Fruit fly (Drosophila melanogaster) whole organism, embryonic: ENCODE data around the gene numb.

Source experiments
- Awh ChIP-seq: fragments of 200-800 bp; sonication (Bioruptor generic); IDR thresholded peaks from 2 replicates; pipeline ENCODE4, ENCODE4 v1.3.6; 2022; ENCODE audit warnings: missing biosample characterization, missing genetic modification characterization
- B-H1 ChIP-seq: fragments of 200-800 bp; sonication (Bioruptor generic); IDR thresholded peaks from 3 replicates; pipeline ENCODE4 v1.3.6; 2022; ENCODE audit warnings: missing biosample characterization, missing genetic modification characterization
- BEAF-32 ChIP-seq: fragments of 200-800 bp; sonication (Bioruptor generic); optimal IDR thresholded peaks from 3 replicates; lab custom pipeline; 2017; ENCODE audit warnings: missing biosample characterization, missing genetic modification characterization, mild to moderate bottlenecking, moderate library complexity, missing genetic modification reagents
- BtbVII ChIP-seq: fragments of 200-800 bp; sonication (Bioruptor generic); optimal IDR thresholded peaks from 3 replicates; lab custom pipeline; 2017; ENCODE audit warnings: missing biosample characterization, mild to moderate bottlenecking, missing genetic modification characterization
- CG10321 ChIP-seq: fragments of 200-800 bp; sonication (Bioruptor generic); IDR thresholded peaks from 2 replicates; pipeline ENCODE4 v1.3.6; 2022; ENCODE audit warnings: missing biosample characterization, missing genetic modification characterization
- CG10959 ChIP-seq: fragments of 200-800 bp; sonication (Bioruptor generic); IDR thresholded peaks from 2 replicates; pipeline ENCODE4 v1.3.6; 2022; ENCODE audit warnings: missing biosample characterization, missing genetic modification characterization
- CG11247 ChIP-seq: fragments of 200-800 bp; sonication (Bioruptor generic); IDR thresholded peaks from 2 replicates; pipeline ENCODE4 v1.3.6; 2022; ENCODE audit warnings: missing biosample characterization, missing genetic modification characterization
- CG12744 ChIP-seq: fragments of 200-800 bp; sonication (Bioruptor generic); optimal IDR thresholded peaks from 2 replicates; lab custom pipeline; 2016; ENCODE audit warnings: missing biosample characterization, missing genetic modification characterization
- CG14710 ChIP-seq: fragments of 200-800 bp; sonication (Bioruptor generic); optimal IDR thresholded peaks from 3 replicates; lab custom pipeline; 2019; ENCODE audit warnings: missing biosample characterization, mild to moderate bottlenecking, missing genetic modification characterization, moderate library complexity
- CG14965 ChIP-seq: fragments of 200-800 bp; sonication (Bioruptor generic); optimal IDR thresholded peaks from 2 replicates; lab custom pipeline; 2016; ENCODE audit warnings: missing biosample characterization, missing genetic modification characterization, borderline replicate concordance
- CG1602 ChIP-seq: fragments of 200-800 bp; sonication (Bioruptor generic); optimal IDR thresholded peaks from 3 replicates; lab custom pipeline; 2016; ENCODE audit warnings: missing biosample characterization, missing genetic modification characterization
- CG17186 ChIP-seq: fragments of 200-800 bp; sonication (Bioruptor generic); optimal IDR thresholded peaks from 3 replicates; lab custom pipeline; 2017; ENCODE audit warnings: missing biosample characterization, missing genetic modification reagents, missing genetic modification characterization
- CG17568 ChIP-seq: fragments of 200-800 bp; sonication (Bioruptor generic); optimal IDR thresholded peaks from 2 replicates; lab custom pipeline; 2018; ENCODE audit warnings: missing biosample characterization, mild to moderate bottlenecking, missing genetic modification characterization, moderate library complexity
- CG17612 ChIP-seq: fragments of 200-800 bp; sonication (Bioruptor generic); IDR thresholded peaks from 2 replicates; pipeline ENCODE4 v1.3.6; 2022; ENCODE audit warnings: missing biosample characterization, missing genetic modification characterization
- CG18476 ChIP-seq: fragments of 200-800 bp; sonication (Bioruptor generic); optimal IDR thresholded peaks from 2 replicates; lab custom pipeline; 2016; ENCODE audit warnings: missing biosample characterization, mild to moderate bottlenecking, missing genetic modification characterization
- CG2678 ChIP-seq: fragments of 200-800 bp; sonication (Bioruptor generic); optimal IDR thresholded peaks from 3 replicates; lab custom pipeline; 2019; ENCODE audit warnings: missing biosample characterization, mild to moderate bottlenecking, missing genetic modification characterization, moderate library complexity
- CG30403 ChIP-seq: fragments of 200-800 bp; sonication (Bioruptor generic); optimal IDR thresholded peaks from 3 replicates; lab custom pipeline; 2016; ENCODE audit warnings: missing biosample characterization, missing genetic modification characterization
- CG4617 ChIP-seq: fragments of 200-800 bp; sonication (Bioruptor generic); optimal IDR thresholded peaks from 3 replicates; lab custom pipeline; 2016; ENCODE audit warnings: missing biosample characterization, missing genetic modification characterization, borderline replicate concordance
- CG9817 ChIP-seq: fragments of 200-800 bp; sonication (Bioruptor generic); optimal IDR thresholded peaks from 2 replicates; lab custom pipeline; 2018; ENCODE audit warnings: missing biosample characterization, mild to moderate bottlenecking, missing genetic modification characterization, moderate library complexity
- Chrac-16 ChIP-seq: fragments of 200-800 bp; sonication (Bioruptor generic); optimal IDR thresholded peaks from 3 replicates; lab custom pipeline; 2016; ENCODE audit warnings: missing biosample characterization, missing genetic modification characterization
- CkIIα-i1 ChIP-seq: fragments of 200-800 bp; sonication (Bioruptor generic); IDR thresholded peaks from 2 replicates; pipeline ENCODE4 v1.3.6; 2022; ENCODE audit warnings: missing biosample characterization, missing genetic modification characterization
- Doc2 ChIP-seq: fragments of 200-800 bp; sonication (Bioruptor generic); IDR thresholded peaks from 2 replicates; pipeline ENCODE4 v1.3.6; 2022; ENCODE audit warnings: missing biosample characterization, missing genetic modification characterization
- Dp ChIP-seq: fragments of 200-800 bp; sonication (Bioruptor generic); optimal IDR thresholded peaks from 2 replicates; lab custom pipeline; 2018; ENCODE audit warnings: missing biosample characterization, mild to moderate bottlenecking, missing genetic modification characterization, moderate library complexity
- Fer2 ChIP-seq: fragments of 200-800 bp; sonication (Bioruptor generic); optimal IDR thresholded peaks from 2 replicates; lab custom pipeline; 2018; ENCODE audit warnings: missing biosample characterization, mild to moderate bottlenecking, missing genetic modification characterization, moderate library complexity
- HHEX ChIP-seq: fragments of 200-800 bp; sonication (Bioruptor generic); optimal IDR thresholded peaks from 3 replicates; lab custom pipeline; 2017; ENCODE audit warnings: missing biosample characterization, mild to moderate bottlenecking, missing genetic modification characterization, missing genetic modification reagents
- HLH3B ChIP-seq: fragments of 200-800 bp; sonication (Bioruptor generic); IDR thresholded peaks from 2 replicates; pipeline ENCODE4 v1.3.6; 2022; ENCODE audit warnings: missing biosample characterization, missing genetic modification characterization
- Hr3 ChIP-seq: fragments of 200-800 bp; sonication (Bioruptor generic); optimal IDR thresholded peaks from 3 replicates; lab custom pipeline; 2016; ENCODE audit warnings: missing biosample characterization, missing genetic modification characterization
- Lpt ChIP-seq: fragments of >200 bp; optimal IDR thresholded peaks from 2 replicates; lab custom pipeline; 2018; ENCODE audit warnings: missing biosample characterization, missing genetic modification characterization
- Rx ChIP-seq: fragments of 200-800 bp; sonication (Bioruptor generic); IDR thresholded peaks from 2 replicates; pipeline ENCODE4 v1.3.6; 2022; ENCODE audit warnings: missing biosample characterization, missing genetic modification characterization
- Tbp ChIP-seq: fragments of >200 bp; optimal IDR thresholded peaks from 2 replicates; lab custom pipeline; 2018; ENCODE audit warnings: missing biosample characterization, missing genetic modification characterization
- bcd ChIP-seq: fragments of 200-800 bp; sonication (Bioruptor generic); optimal IDR thresholded peaks from 2 replicates; lab custom pipeline; 2017; ENCODE audit warnings: missing biosample characterization, mild to moderate bottlenecking, missing genetic modification characterization
- crp ChIP-seq, 2 experiments: fragments of 200-800 bp; sonication (Bioruptor generic); optimal IDR thresholded peaks; 2 replicates in 1 of 2; 3 replicates in 1 of 2; lab custom pipeline; 2017; ENCODE audit warnings: missing biosample characterization in 2 of 2, missing genetic modification characterization in 2 of 2, mild to moderate bottlenecking in 1 of 2, moderate library complexity in 1 of 2
- da ChIP-seq: fragments of 200-800 bp; sonication (Bioruptor generic); optimal IDR thresholded peaks from 2 replicates; lab custom pipeline; 2016; ENCODE audit warnings: missing biosample characterization, missing genetic modification characterization
- exex ChIP-seq: fragments of 200-800 bp; sonication (Bioruptor generic); optimal IDR thresholded peaks from 4 replicates; lab custom pipeline; 2018; ENCODE audit warnings: missing biosample characterization, mild to moderate bottlenecking, missing genetic modification characterization, moderate library complexity
- gce ChIP-seq: fragments of 200-800 bp; sonication (Bioruptor generic); IDR thresholded peaks from 3 replicates; pipeline ENCODE4 v1.3.6; 2022; ENCODE audit warnings: missing biosample characterization, missing genetic modification characterization
- gt ChIP-seq: fragments of 200-800 bp; sonication (Bioruptor generic); IDR thresholded peaks from 2 replicates; pipeline ENCODE4 v1.3.6; 2022; ENCODE audit warnings: missing biosample characterization, missing genetic modification characterization
- hbn ChIP-seq: fragments of 200-800 bp; sonication (Bioruptor generic); IDR thresholded peaks from 2 replicates; pipeline ENCODE4 v1.3.6; 2022; ENCODE audit warnings: missing biosample characterization, missing genetic modification characterization; ENCODE audit not compliant: partially characterized antibody
- lmd ChIP-seq: fragments of 200-800 bp; sonication (Bioruptor generic); IDR thresholded peaks from 2 replicates; pipeline ENCODE4 v1.3.6; 2022; ENCODE audit warnings: missing biosample characterization, missing genetic modification characterization
- luna ChIP-seq: fragments of 200-800 bp; sonication (Bioruptor generic); optimal IDR thresholded peaks from 2 replicates; lab custom pipeline; 2016; ENCODE audit warnings: missing biosample characterization, missing genetic modification characterization
- oc ChIP-seq: fragments of 200-800 bp; sonication (Bioruptor generic); optimal IDR thresholded peaks from 2 replicates; lab custom pipeline; 2018; ENCODE audit warnings: missing biosample characterization, mild to moderate bottlenecking, missing genetic modification characterization, moderate library complexity
- p53 ChIP-seq: fragments of 200-800 bp; sonication (Bioruptor generic); optimal IDR thresholded peaks from 2 replicates; lab custom pipeline; 2016; ENCODE audit warnings: missing biosample characterization, missing genetic modification characterization
- psq ChIP-seq: fragments of 200-800 bp; sonication (Bioruptor generic); optimal IDR thresholded peaks from 2 replicates; lab custom pipeline; 2017; ENCODE audit warnings: missing biosample characterization, missing genetic modification characterization
- run ChIP-seq: fragments of 200-800 bp; sonication (Bioruptor generic); optimal IDR thresholded peaks from 3 replicates; lab custom pipeline; 2018; ENCODE audit warnings: missing biosample characterization, mild to moderate bottlenecking, missing genetic modification characterization
- sens-2 ChIP-seq: fragments of 200-800 bp; sonication (Bioruptor generic); IDR thresholded peaks from 2 replicates; pipeline ENCODE4 v1.3.6; 2022; ENCODE audit warnings: missing biosample characterization, missing genetic modification characterization
- sisA ChIP-seq: fragments of 200-800 bp; sonication (Bioruptor generic); IDR thresholded peaks from 2 replicates; pipeline ENCODE4 v1.3.6; 2022; ENCODE audit warnings: missing biosample characterization, missing genetic modification characterization
- sna ChIP-seq: fragments of 200-800 bp; sonication (Bioruptor generic); IDR thresholded peaks from 2 replicates; pipeline ENCODE4 v1.3.6; 2022; ENCODE audit warnings: missing biosample characterization, missing genetic modification characterization; ENCODE audit not compliant: partially characterized antibody
- so ChIP-seq: fragments of 200-800 bp; sonication (Bioruptor generic); IDR thresholded peaks from 3 replicates; pipeline ENCODE4 v1.3.6; 2022; ENCODE audit warnings: missing biosample characterization, missing genetic modification characterization
- sqz ChIP-seq: fragments of 200-800 bp; sonication (Bioruptor generic); optimal IDR thresholded peaks from 3 replicates; lab custom pipeline; 2018; ENCODE audit warnings: missing biosample characterization, mild to moderate bottlenecking, missing genetic modification characterization
- ssp ChIP-seq: fragments of 200-800 bp; sonication (Bioruptor generic); IDR thresholded peaks from 2 replicates; pipeline ENCODE4 v1.3.6; 2022; ENCODE audit warnings: missing biosample characterization, missing genetic modification characterization
- vvl ChIP-seq: fragments of 200-800 bp; sonication (Bioruptor generic); IDR thresholded peaks from 2 replicates; pipeline ENCODE4 v1.3.6; 2022; ENCODE audit warnings: missing biosample characterization, missing genetic modification characterization
- zen ChIP-seq: fragments of 200-800 bp; sonication (Bioruptor generic); optimal IDR thresholded peaks from 3 replicates; lab custom pipeline; 2018; ENCODE audit warnings: missing biosample characterization, mild to moderate bottlenecking, missing genetic modification characterization, moderate library complexity

The numb gene

dm6 chr2L:9508547-9509197 lies 71.4 kb downstream of the numb start (continued):
- TF ChIP-seq Chrac-16 (no peak), Rx (GFP tag; lab: Robert Waterston, UW) (no peak), psq (GFP tag; lab: Kevin White, UChicago) (no peak), lmd (GFP tag; lab: Robert Waterston, UW) (no peak), Tbp (GFP tag; lab: Kevin White, UChicago) (no peak), CG9817 (tag; lab: Kevin White, UChicago) (no peak), CG14965 (GFP tag; lab: Kevin White, UChicago) (no peak), CkIIα-i1 (GFP tag; lab: Robert Waterston, UW) (no peak), CG18476 (GFP tag; lab: Kevin White, UChicago) (no peak), CG17186 (GFP tag; lab: Kevin White, UChicago) (no peak), CG10959 (GFP tag; lab: Robert Waterston, UW) (no peak), CG17568 (GFP tag; lab: Kevin White, UChicago) (no peak), vvl (GFP tag; lab: Robert Waterston, UW) (no peak), Doc2 (GFP tag; lab: Robert Waterston, UW) (no peak), p53 (no peak), sens-2 (no peak), so (no peak), oc (peak; percentile 25), bcd (GFP tag; lab: Kevin White, UChicago) (no peak), run (tag; lab: Kevin White, UChicago) (no peak), Hr3 (GFP tag; lab: Kevin White, UChicago) (no peak), sna (GFP tag; lab: Robert Waterston, UW) (no peak), crp (GFP tag; optimal IDR thresholded peaks at IDR 0.05; lab: Kevin White, UChicago) (no peak), Awh (GFP tag; lab: Robert Waterston, UW) (no peak), CG10321 (no peak), HLH3B (no peak), hbn (no peak), exex (tag; lab: Kevin White, UChicago) (no peak), ssp (GFP tag; lab: Robert Waterston, UW) (no peak), CG14710 (tag; lab: Kevin White, UChicago) (no peak), CG1602 (GFP tag; lab: Kevin White, UChicago) (no peak), Lpt (GFP tag; lab: Kevin White, UChicago) (no peak), B-H1 (no peak), gt (GFP tag; lab: Robert Waterston, UW) (no peak), CG11247 (GFP tag; lab: Robert Waterston, UW) (no peak), CG2678 (tag; lab: Kevin White, UChicago) (peak; percentile 13), Dp (GFP tag; lab: Kevin White, UChicago) (no peak), BtbVII (GFP tag; lab: Kevin White, UChicago) (peak; percentile 9), CG30403 (no peak), CG12744 (GFP tag; lab: Kevin White, UChicago) (no peak), CG4617 (GFP tag; lab: Kevin White, UChicago) (no peak), sisA (GFP tag; lab: Robert Waterston, UW) (no peak), BEAF-32 (no peak), HHEX (no peak), sqz (GFP tag; lab: Kevin White, UChicago) (no peak), zen (no peak), Fer2 (tag; lab: Kevin White, UChicago) (no peak), gce (GFP tag; lab: Robert Waterston, UW) (no peak), luna (no peak), CG17612 (GFP tag; lab: Robert Waterston, UW) (no peak), da (GFP tag; lab: Kevin White, UChicago) (no peak)
